Worm (Caenorhabditis elegans): Measurements from ENCODE around the gene zipt-9.

DNA sequence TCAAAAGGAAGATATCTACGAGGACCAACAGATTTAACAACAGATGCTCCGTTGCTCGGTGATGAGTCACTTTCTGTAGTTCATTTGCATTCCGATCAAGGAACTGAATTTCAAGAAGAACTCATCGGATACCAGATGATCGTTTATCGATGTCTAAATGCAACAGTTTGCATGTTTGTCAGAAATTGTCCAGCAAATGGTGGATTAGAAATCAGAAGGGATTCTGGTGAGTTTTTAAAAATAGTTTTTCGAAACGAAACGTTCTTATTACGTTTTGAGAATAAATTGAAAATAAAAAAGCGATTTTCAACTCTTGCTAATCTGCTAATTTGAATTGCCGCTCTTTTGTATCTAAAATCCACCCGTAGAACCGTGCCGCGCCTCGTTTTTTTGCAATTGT is 35.2 kb downstream of the zipt-9 start:
- no peak for TF ChIP-seq drap-1 (GFP tag; optimal IDR thresholded peaks at IDR 0.05)
- TF ChIP-seq nhr-237 (tag; optimal IDR thresholded peaks at IDR 0.05) = no peak
- no peak for TF ChIP-seq nhr-12 (tag; optimal IDR thresholded peaks at IDR 0.05)
- no peak for TF ChIP-seq unc-62 (GFP tag; optimal IDR thresholded peaks at IDR 0.05)
- no peak for TF ChIP-seq unc-39 (tag; optimal IDR thresholded peaks at IDR 0.05)
- TF ChIP-seq pha-4 (tag; optimal IDR thresholded peaks at IDR 0.05) = no peak
- TF ChIP-seq ces-1 (GFP tag; optimal IDR thresholded peaks at IDR 0.05) = no peak
- no peak for TF ChIP-seq lin-13 (tag; optimal IDR thresholded peaks at IDR 0.05)
- no peak for TF ChIP-seq nhr-2 (tag; optimal IDR thresholded peaks at IDR 0.05)
- no peak for TF ChIP-seq elt-1 (tag; optimal IDR thresholded peaks at IDR 0.05; ENCODE audit: borderline replicate concordance, insufficient read depth)
- no peak for TF ChIP-seq mep-1 (tag; optimal IDR thresholded peaks at IDR 0.05)
- TF ChIP-seq snpc-4 (tag; optimal IDR thresholded peaks at IDR 0.05) = no peak
- TF ChIP-seq tbx-8 (GFP tag; optimal IDR thresholded peaks at IDR 0.05) = no peak

All from whole organism, mixed stage, embryonic.